Worm (Caenorhabditis elegans) whole organism, mixed stage, embryonic: ENCODE data around the gene srbc-76.

ENCODE experiments used
- M03D4.4 ChIP-seq: sonication (generic microtip); optimal IDR thresholded peaks from 2 replicates; lab custom pipeline; 2017; ENCODE audit warnings: mild to moderate bottlenecking, missing genetic modification characterization, missing compliant biosample characterization
- blmp-1 ChIP-seq: fragments of 150-350 bp; optimal IDR thresholded peaks from 2 replicates; lab custom pipeline; 2014; ENCODE audit warnings: missing biosample characterization, missing genetic modification characterization
- ceh-83 ChIP-seq: fragments of 200-800 bp; sonication (Bioruptor generic); optimal IDR thresholded peaks from 2 replicates; lab custom pipeline; 2018; ENCODE audit warnings: mild to moderate bottlenecking, missing genetic modification characterization, missing compliant biosample characterization
- ces-1 ChIP-seq: fragments of 150-350 bp; optimal IDR thresholded peaks from 2 replicates; lab custom pipeline; 2014; ENCODE audit warnings: missing biosample characterization, missing genetic modification reagents, missing genetic modification characterization
- cnd-1 ChIP-seq: fragments of 200-800 bp; sonication (Bioruptor generic); optimal IDR thresholded peaks from 2 replicates; lab custom pipeline; 2018; ENCODE audit warnings: mild to moderate bottlenecking, missing genetic modification characterization, missing compliant biosample characterization
- drap-1 ChIP-seq: fragments of 200-800 bp; sonication (Bioruptor generic); optimal IDR thresholded peaks from 3 replicates; lab custom pipeline; 2018; ENCODE audit warnings: mild to moderate bottlenecking, missing genetic modification characterization, missing compliant biosample characterization
- elt-1 ChIP-seq: sonication (generic microtip); optimal IDR thresholded peaks from 2 replicates; lab custom pipeline; 2017; ENCODE audit warnings: missing genetic modification characterization, mild to moderate bottlenecking, missing compliant biosample characterization, antibody characterized with exemption, moderate library complexity, borderline replicate concordance; ENCODE audit not compliant: insufficient read depth
- elt-3 ChIP-seq: fragments of 150-350 bp; optimal IDR thresholded peaks from 2 replicates; lab custom pipeline; 2014; ENCODE audit warnings: missing biosample characterization, missing genetic modification characterization
- flh-1 ChIP-seq: fragments of 200-800 bp; sonication (Bioruptor generic); optimal IDR thresholded peaks from 2 replicates; lab custom pipeline; 2018; ENCODE audit warnings: mild to moderate bottlenecking, missing genetic modification characterization, moderate library complexity, missing compliant biosample characterization
- ham-2 ChIP-seq: fragments of 200-800 bp; sonication (Bioruptor generic); optimal IDR thresholded peaks from 2 replicates; lab custom pipeline; 2018; ENCODE audit warnings: mild to moderate bottlenecking, missing genetic modification characterization, missing compliant biosample characterization
- hlh-1 ChIP-seq: fragments of 150-350 bp; optimal IDR thresholded peaks from 2 replicates; lab custom pipeline; 2014; ENCODE audit warnings: missing biosample characterization, missing genetic modification reagents, missing genetic modification characterization
- lin-13 ChIP-seq: fragments of 150-350 bp; optimal IDR thresholded peaks from 2 replicates; lab custom pipeline; 2014; ENCODE audit warnings: missing biosample characterization, missing genetic modification characterization
- lin-32 ChIP-seq: fragments of 200-800 bp; sonication (Bioruptor generic); optimal IDR thresholded peaks from 2 replicates; lab custom pipeline; 2018; ENCODE audit warnings: mild to moderate bottlenecking, missing genetic modification characterization, missing compliant biosample characterization
- lsy-2 ChIP-seq: fragments of 150-350 bp; optimal IDR thresholded peaks from 2 replicates; lab custom pipeline; 2014; ENCODE audit warnings: missing biosample characterization, missing genetic modification characterization
- mab-5 ChIP-seq: fragments of 150-350 bp; optimal IDR thresholded peaks from 2 replicates; lab custom pipeline; 2014; ENCODE audit warnings: missing biosample characterization, missing genetic modification characterization
- mep-1 ChIP-seq: fragments of 150-350 bp; optimal IDR thresholded peaks from 2 replicates; lab custom pipeline; 2017; ENCODE audit warnings: missing biosample characterization, missing genetic modification reagents, missing genetic modification characterization, inconsistent platforms
- nhr-12 ChIP-seq: fragments of 150-350 bp; optimal IDR thresholded peaks from 2 replicates; lab custom pipeline; 2014; ENCODE audit warnings: missing biosample characterization, missing genetic modification characterization
- nhr-237 ChIP-seq: fragments of 150-350 bp; optimal IDR thresholded peaks from 2 replicates; lab custom pipeline; 2014; ENCODE audit warnings: missing biosample characterization, missing genetic modification characterization
- nhr-28 ChIP-seq: fragments of 150-350 bp; optimal IDR thresholded peaks from 2 replicates; lab custom pipeline; 2014; ENCODE audit warnings: missing biosample characterization, missing genetic modification characterization
- nhr-76 ChIP-seq: sonication (generic microtip); optimal IDR thresholded peaks from 2 replicates; lab custom pipeline; 2017; ENCODE audit warnings: missing biosample characterization, missing genetic modification characterization
- pha-4 ChIP-seq: fragments of 150-350 bp; optimal IDR thresholded peaks from 2 replicates; lab custom pipeline; 2018; ENCODE audit warnings: missing biosample characterization, missing genetic modification reagents, missing genetic modification characterization
- sem-2 ChIP-seq: fragments of 200-800 bp; sonication (Bioruptor generic); optimal IDR thresholded peaks from 2 replicates; lab custom pipeline; 2018; ENCODE audit warnings: mild to moderate bottlenecking, missing genetic modification characterization, missing compliant biosample characterization
- snpc-4 ChIP-seq: fragments of 150-350 bp; optimal IDR thresholded peaks from 2 replicates; lab custom pipeline; 2014; ENCODE audit warnings: missing biosample characterization, missing genetic modification characterization
- unc-120 ChIP-seq: sonication (generic microtip); optimal IDR thresholded peaks from 2 replicates; lab custom pipeline; 2017; ENCODE audit warnings: missing genetic modification characterization, missing compliant biosample characterization; ENCODE audit not compliant: poor library complexity, severe bottlenecking
- unc-39 ChIP-seq: fragments of 150-350 bp; optimal IDR thresholded peaks from 2 replicates; lab custom pipeline; 2014; ENCODE audit warnings: missing biosample characterization, missing genetic modification characterization
- unc-62 ChIP-seq: fragments of 150-350 bp; optimal IDR thresholded peaks from 2 replicates; lab custom pipeline; 2014; ENCODE audit warnings: missing biosample characterization, missing genetic modification reagents, missing genetic modification characterization
- zip-8 ChIP-seq: fragments of 150-350 bp; optimal IDR thresholded peaks from 2 replicates; lab custom pipeline; 2014; ENCODE audit warnings: missing biosample characterization, missing genetic modification characterization
- ztf-11 ChIP-seq: fragments of 150-350 bp; optimal IDR thresholded peaks from 2 replicates; lab custom pipeline; 2014; ENCODE audit warnings: missing biosample characterization, missing genetic modification characterization

srbc-76 gene

ce11 chrV:15285984-15286383 is 33.8 kb downstream of the srbc-76 start:
- no peak for TF ChIP-seq unc-62 (GFP tag; lab: Kevin White, UChicago)
- no peak for TF ChIP-seq unc-39
- no peak for TF ChIP-seq hlh-1 (tag; lab: Kevin White, UChicago)
- TF ChIP-seq ztf-11 (tag; lab: Kevin White, UChicago) = no peak
- no peak for TF ChIP-seq snpc-4
- TF ChIP-seq zip-8 (tag; lab: Kevin White, UChicago) = no peak
- TF ChIP-seq ceh-83 (GFP tag; lab: Kevin White, UChicago) = no peak
- no peak for TF ChIP-seq M03D4.4 (tag; lab: Kevin White, UChicago)
- TF ChIP-seq drap-1 (GFP tag; lab: Kevin White, UChicago) = no peak
- no peak for TF ChIP-seq flh-1 (GFP tag; lab: Kevin White, UChicago)
- TF ChIP-seq elt-3 (tag; lab: Kevin White, UChicago) = no peak
- no peak for TF ChIP-seq nhr-12 (tag; lab: Kevin White, UChicago)

- TF ChIP-seq nhr-76 (tag; lab: Kevin White, UChicago) = no peak
- TF ChIP-seq hlh-1 (tag; lab: Kevin White, UChicago) = no peak
- no peak for TF ChIP-seq lsy-2 (tag; lab: Kevin White, UChicago)
- no peak for TF ChIP-seq elt-3 (tag; lab: Kevin White, UChicago)
- TF ChIP-seq nhr-28 (tag; lab: Kevin White, UChicago) = no peak
- TF ChIP-seq pha-4 = no peak
- no peak for TF ChIP-seq lin-32 (GFP tag; lab: Kevin White, UChicago)
- no peak for TF ChIP-seq snpc-4
- no peak for TF ChIP-seq sem-2
- TF ChIP-seq, all 35 proteins: peak for 0
These were observed 35.7 kb downstream of the srbc-76 start, which contains the start of gene cyp-34A1 for ce11 chrV:15287856-15288255. Gene cyp-34A1 (minus strand): TSS chrV:15287956.

ce11 chrV:15290995-15291394 is 38.8 kb downstream of the srbc-76 start, which contains the start of gene cyp-34A2:
Gene cyp-34A2 (minus strand): TSS chrV:15291095.
- TF ChIP-seq lin-13 = no peak
- no peak for TF ChIP-seq nhr-12 (tag; lab: Kevin White, UChicago)
- TF ChIP-seq blmp-1 (tag; lab: Kevin White, UChicago) = no peak
- no peak for TF ChIP-seq zip-8 (tag; lab: Kevin White, UChicago)
- no peak for TF ChIP-seq M03D4.4 (tag; lab: Kevin White, UChicago)
- no peak for TF ChIP-seq unc-120 (tag; lab: Kevin White, UChicago)
- TF ChIP-seq, all 35 proteins: peak for 0

ce11 chrV:15293865-15294264 is 41.7 kb downstream of the srbc-76 start, which contains the start of gene str-96:
Gene str-96 (minus strand): TSS chrV:15293965.
- no peak for TF ChIP-seq mab-5 (tag; lab: Kevin White, UChicago)
- TF ChIP-seq drap-1 (GFP tag; lab: Kevin White, UChicago) = no peak
- TF ChIP-seq ham-2 (GFP tag; lab: Kevin White, UChicago) = no peak
- TF ChIP-seq ceh-83 (GFP tag; lab: Kevin White, UChicago) = no peak
- no peak for TF ChIP-seq nhr-237 (tag; lab: Kevin White, UChicago)
- TF ChIP-seq mep-1 = no peak
- no peak for TF ChIP-seq M03D4.4 (tag; lab: Kevin White, UChicago)
- TF ChIP-seq unc-120 (tag; lab: Kevin White, UChicago) = no peak
- no peak for TF ChIP-seq snpc-4
- no peak for TF ChIP-seq lsy-2 (tag; lab: Kevin White, UChicago)
- no peak for TF ChIP-seq ces-1 (GFP tag; lab: Kevin White, UChicago)
- no peak for TF ChIP-seq unc-62 (GFP tag; lab: Kevin White, UChicago)
- no peak for TF ChIP-seq unc-39
- no peak for TF ChIP-seq lin-32 (GFP tag; lab: Kevin White, UChicago)
- no peak for TF ChIP-seq cnd-1 (tag; lab: Kevin White, UChicago)
- TF ChIP-seq elt-1 (tag; lab: Kevin White, UChicago) = no peak
- no peak for TF ChIP-seq elt-3 (tag; lab: Kevin White, UChicago)
- no peak for TF ChIP-seq nhr-76 (tag; lab: Kevin White, UChicago)
- no peak for TF ChIP-seq flh-1 (GFP tag; lab: Kevin White, UChicago)
- no peak for TF ChIP-seq ztf-11 (tag; lab: Kevin White, UChicago)

- TF ChIP-seq lin-13 (no peak), pha-4 (no peak), blmp-1 (tag; lab: Kevin White, UChicago) (no peak)
These were observed 46.4 kb downstream of the srbc-76 start, which contains the start of gene cpr-3 for ce11 chrV:15298597-15298996. Gene cpr-3 (minus strand): TSS chrV:15298700.
